Worm (Caenorhabditis elegans) whole organism, mixed stage, embryonic: ENCODE results near the gene ubc-26.
A peak's percentile ranks its signal among the peaks of the same experiment; 100 is the strongest.

Experiments used
- M03D4.4 ChIP-seq: sonication (generic microtip); optimal IDR thresholded peaks from 2 replicates; lab custom pipeline; 2017; ENCODE audit warnings: mild to moderate bottlenecking, missing genetic modification characterization, missing compliant biosample characterization
- blmp-1 ChIP-seq: fragments of 150-350 bp; optimal IDR thresholded peaks from 2 replicates; lab custom pipeline; 2014; ENCODE audit warnings: missing biosample characterization, missing genetic modification characterization
- ceh-39 ChIP-seq: fragments of 150-350 bp; optimal IDR thresholded peaks from 2 replicates; lab custom pipeline; 2014; ENCODE audit warnings: missing biosample characterization, missing genetic modification characterization
- ceh-43 ChIP-seq: fragments of 200-800 bp; sonication (Bioruptor generic); optimal IDR thresholded peaks from 2 replicates; lab custom pipeline; 2018; ENCODE audit warnings: mild to moderate bottlenecking, missing genetic modification characterization, moderate library complexity, missing compliant biosample characterization
- ceh-83 ChIP-seq: fragments of 200-800 bp; sonication (Bioruptor generic); optimal IDR thresholded peaks from 2 replicates; lab custom pipeline; 2018; ENCODE audit warnings: mild to moderate bottlenecking, missing genetic modification characterization, missing compliant biosample characterization
- cnd-1 ChIP-seq: fragments of 200-800 bp; sonication (Bioruptor generic); optimal IDR thresholded peaks from 2 replicates; lab custom pipeline; 2018; ENCODE audit warnings: mild to moderate bottlenecking, missing genetic modification characterization, missing compliant biosample characterization
- elt-1 ChIP-seq: sonication (generic microtip); optimal IDR thresholded peaks from 2 replicates; lab custom pipeline; 2017; ENCODE audit warnings: missing genetic modification characterization, mild to moderate bottlenecking, missing compliant biosample characterization, antibody characterized with exemption, moderate library complexity, borderline replicate concordance; ENCODE audit not compliant: insufficient read depth
- elt-3 ChIP-seq: fragments of 150-350 bp; optimal IDR thresholded peaks from 2 replicates; lab custom pipeline; 2014; ENCODE audit warnings: missing biosample characterization, missing genetic modification characterization
- flh-1 ChIP-seq: fragments of 200-800 bp; sonication (Bioruptor generic); optimal IDR thresholded peaks from 2 replicates; lab custom pipeline; 2018; ENCODE audit warnings: mild to moderate bottlenecking, missing genetic modification characterization, moderate library complexity, missing compliant biosample characterization
- ham-2 ChIP-seq: fragments of 200-800 bp; sonication (Bioruptor generic); optimal IDR thresholded peaks from 2 replicates; lab custom pipeline; 2018; ENCODE audit warnings: mild to moderate bottlenecking, missing genetic modification characterization, missing compliant biosample characterization
- hlh-1 ChIP-seq: fragments of 150-350 bp; optimal IDR thresholded peaks from 2 replicates; lab custom pipeline; 2014; ENCODE audit warnings: missing biosample characterization, missing genetic modification reagents, missing genetic modification characterization
- lin-13 ChIP-seq: fragments of 150-350 bp; optimal IDR thresholded peaks from 2 replicates; lab custom pipeline; 2014; ENCODE audit warnings: missing biosample characterization, missing genetic modification characterization
- lin-32 ChIP-seq: fragments of 200-800 bp; sonication (Bioruptor generic); optimal IDR thresholded peaks from 2 replicates; lab custom pipeline; 2018; ENCODE audit warnings: mild to moderate bottlenecking, missing genetic modification characterization, missing compliant biosample characterization
- lsy-2 ChIP-seq: fragments of 150-350 bp; optimal IDR thresholded peaks from 2 replicates; lab custom pipeline; 2014; ENCODE audit warnings: missing biosample characterization, missing genetic modification characterization
- mab-5 ChIP-seq: fragments of 150-350 bp; optimal IDR thresholded peaks from 2 replicates; lab custom pipeline; 2014; ENCODE audit warnings: missing biosample characterization, missing genetic modification characterization
- mep-1 ChIP-seq: fragments of 150-350 bp; optimal IDR thresholded peaks from 2 replicates; lab custom pipeline; 2017; ENCODE audit warnings: missing biosample characterization, missing genetic modification reagents, missing genetic modification characterization, inconsistent platforms
- mls-2 ChIP-seq: sonication (generic microtip); optimal IDR thresholded peaks from 2 replicates; lab custom pipeline; 2016; ENCODE audit warnings: mild to moderate bottlenecking, missing genetic modification characterization, moderate library complexity, missing compliant biosample characterization
- nhr-12 ChIP-seq: fragments of 150-350 bp; optimal IDR thresholded peaks from 2 replicates; lab custom pipeline; 2014; ENCODE audit warnings: missing biosample characterization, missing genetic modification characterization
- nhr-2 ChIP-seq: fragments of 150-350 bp; optimal IDR thresholded peaks from 2 replicates; lab custom pipeline; 2014; ENCODE audit warnings: missing biosample characterization, missing genetic modification characterization
- nhr-237 ChIP-seq: fragments of 150-350 bp; optimal IDR thresholded peaks from 2 replicates; lab custom pipeline; 2014; ENCODE audit warnings: missing biosample characterization, missing genetic modification characterization
- nhr-28 ChIP-seq: fragments of 150-350 bp; optimal IDR thresholded peaks from 2 replicates; lab custom pipeline; 2014; ENCODE audit warnings: missing biosample characterization, missing genetic modification characterization
- nhr-76 ChIP-seq: sonication (generic microtip); optimal IDR thresholded peaks from 2 replicates; lab custom pipeline; 2017; ENCODE audit warnings: missing biosample characterization, missing genetic modification characterization
- pha-4 ChIP-seq: fragments of 150-350 bp; optimal IDR thresholded peaks from 2 replicates; lab custom pipeline; 2018; ENCODE audit warnings: missing biosample characterization, missing genetic modification reagents, missing genetic modification characterization
- sem-2 ChIP-seq: fragments of 200-800 bp; sonication (Bioruptor generic); optimal IDR thresholded peaks from 2 replicates; lab custom pipeline; 2018; ENCODE audit warnings: mild to moderate bottlenecking, missing genetic modification characterization, missing compliant biosample characterization
- snpc-4 ChIP-seq: fragments of 150-350 bp; optimal IDR thresholded peaks from 2 replicates; lab custom pipeline; 2014; ENCODE audit warnings: missing biosample characterization, missing genetic modification characterization
- sptf-1 ChIP-seq: sonication (generic microtip); optimal IDR thresholded peaks from 2 replicates; lab custom pipeline; 2017; ENCODE audit warnings: mild to moderate bottlenecking, missing genetic modification characterization, moderate library complexity, missing compliant biosample characterization
- tbx-8 ChIP-seq: fragments of 200-800 bp; sonication (Bioruptor generic); optimal IDR thresholded peaks from 2 replicates; lab custom pipeline; 2018; ENCODE audit warnings: mild to moderate bottlenecking, missing genetic modification characterization, moderate library complexity, missing compliant biosample characterization
- unc-120 ChIP-seq: sonication (generic microtip); optimal IDR thresholded peaks from 2 replicates; lab custom pipeline; 2017; ENCODE audit warnings: missing genetic modification characterization, missing compliant biosample characterization; ENCODE audit not compliant: poor library complexity, severe bottlenecking
- unc-62 ChIP-seq: fragments of 150-350 bp; optimal IDR thresholded peaks from 2 replicates; lab custom pipeline; 2014; ENCODE audit warnings: missing biosample characterization, missing genetic modification reagents, missing genetic modification characterization
- zip-8 ChIP-seq: fragments of 150-350 bp; optimal IDR thresholded peaks from 2 replicates; lab custom pipeline; 2014; ENCODE audit warnings: missing biosample characterization, missing genetic modification characterization
- ztf-11 ChIP-seq: fragments of 150-350 bp; optimal IDR thresholded peaks from 2 replicates; lab custom pipeline; 2014; ENCODE audit warnings: missing biosample characterization, missing genetic modification characterization

ubc-26 gene

ce11 chrII:2920817-2921458 is 20.8 kb upstream of the ubc-26 start:
- TF ChIP-seq pha-4 (tag; lab: Kevin White, UChicago) (peak; percentile 22), sptf-1 (tag; lab: Kevin White, UChicago) (no peak)
- TF ChIP-seq, all 35 proteins: peak for 1

- TF ChIP-seq lin-13 (tag; lab: Kevin White, UChicago) (no peak), sptf-1 (tag; lab: Kevin White, UChicago) (no peak), unc-120 (tag; lab: Kevin White, UChicago) (no peak), hlh-1 (tag; lab: Kevin White, UChicago) (no peak), ztf-11 (no peak), elt-1 (tag; lab: Kevin White, UChicago) (no peak), ceh-43 (GFP tag; lab: Kevin White, UChicago) (no peak), snpc-4 (no peak), unc-62 (GFP tag; lab: Kevin White, UChicago) (no peak), nhr-237 (tag; lab: Kevin White, UChicago) (no peak), pha-4 (tag; lab: Kevin White, UChicago) (no peak)
Measured at ce11 chrII:2920234-2920633, 20.1 kb upstream of the ubc-26 start.

ce11 chrII:2919074-2919857 is 19.1 kb upstream of the ubc-26 start, which contains the start of the genes ncap-1 and Y110A2AR.1:
TSS of gene ncap-1 (minus strand) at chrII:2919314.
TSS of gene Y110A2AR.1 (plus strand) at chrII:2919710.
- TF ChIP-seq lsy-2 (no peak), sem-2 (GFP tag; lab: Kevin White, UChicago) (no peak), lin-13 (tag; lab: Kevin White, UChicago) (no peak), mab-5 (tag; lab: Kevin White, UChicago) (no peak), cnd-1 (tag; lab: Kevin White, UChicago) (no peak), nhr-28 (tag; lab: Kevin White, UChicago) (no peak), mls-2 (no peak), elt-3 (no peak), ham-2 (no peak), M03D4.4 (tag; lab: Kevin White, UChicago) (no peak), unc-62 (GFP tag; lab: Kevin White, UChicago) (no peak), snpc-4 (no peak), sptf-1 (tag; lab: Kevin White, UChicago) (no peak), ceh-43 (GFP tag; lab: Kevin White, UChicago) (no peak), pha-4 (tag; lab: Kevin White, UChicago) (no peak), zip-8 (tag; lab: Kevin White, UChicago) (no peak), tbx-8 (GFP tag; lab: Kevin White, UChicago) (no peak), ceh-83 (GFP tag; lab: Kevin White, UChicago) (no peak), nhr-76 (no peak), hlh-1 (tag; lab: Kevin White, UChicago) (no peak)

ce11 chrII:2913505-2913904 is 13.4 kb upstream of the ubc-26 start, which contains the start of gene ubc-15:
TSS of gene ubc-15 (minus strand) at chrII:2913605.
- TF ChIP-seq hlh-1 (tag; lab: Kevin White, UChicago) (no peak), unc-120 (tag; lab: Kevin White, UChicago) (no peak), nhr-2 (tag; lab: Kevin White, UChicago) (no peak), ham-2 (no peak), zip-8 (tag; lab: Kevin White, UChicago) (no peak), lsy-2 (no peak), ceh-83 (GFP tag; lab: Kevin White, UChicago) (no peak), mep-1 (no peak), blmp-1 (tag; lab: Kevin White, UChicago) (no peak), elt-1 (tag; lab: Kevin White, UChicago) (no peak), nhr-12 (no peak), M03D4.4 (tag; lab: Kevin White, UChicago) (no peak), nhr-76 (no peak), elt-3 (no peak), nhr-28 (tag; lab: Kevin White, UChicago) (no peak), lin-32 (GFP tag; lab: Kevin White, UChicago) (no peak), tbx-8 (GFP tag; lab: Kevin White, UChicago) (no peak), ceh-39 (tag; lab: Kevin White, UChicago) (no peak), sem-2 (GFP tag; lab: Kevin White, UChicago) (no peak), flh-1 (GFP tag; lab: Kevin White, UChicago) (no peak)
- TF ChIP-seq, all 35 proteins: peak for 0
